Fruit fly (Drosophila melanogaster): Measurements from ENCODE around the gene CG1792.

DNA sequence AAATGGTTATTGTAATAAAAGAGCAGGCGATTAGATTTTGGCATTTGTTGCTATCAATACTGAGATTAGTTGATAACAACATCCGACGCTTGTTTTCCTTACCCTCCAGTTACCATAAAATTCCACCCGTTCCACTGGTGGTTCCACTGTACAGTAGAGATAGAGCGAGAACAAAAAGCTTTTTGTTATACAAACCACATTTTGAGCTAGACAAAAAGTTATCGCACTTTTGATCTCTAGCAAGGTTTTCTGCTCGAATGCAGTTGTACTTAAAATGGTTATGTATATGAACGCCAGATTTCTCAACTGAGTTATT, 11.0 kb upstream of the CG1792 start:
- no peak for TF ChIP-seq h (optimal IDR thresholded peaks at IDR 0.05)
- TF ChIP-seq Myc (optimal IDR thresholded peaks at IDR 0.05), result no peak
- TF ChIP-seq insv (optimal IDR thresholded peaks at IDR 0.05), result no peak
- no peak for TF ChIP-seq Sin3A (optimal IDR thresholded peaks at IDR 0.05)
- no peak for TF ChIP-seq ttk (optimal IDR thresholded peaks at IDR 0.05)
- TF ChIP-seq psq (optimal IDR thresholded peaks at IDR 0.05), result no peak
